Worm (Caenorhabditis elegans) whole organism, mixed stage, embryonic: ENCODE results near the gene Y75B8A.37.

Source experiments
- M03D4.4 ChIP-seq: sonication (generic microtip); optimal IDR thresholded peaks from 2 replicates; lab custom pipeline; 2017; ENCODE audit warnings: mild to moderate bottlenecking, missing genetic modification characterization, missing compliant biosample characterization
- blmp-1 ChIP-seq: fragments of 150-350 bp; optimal IDR thresholded peaks from 2 replicates; lab custom pipeline; 2014; ENCODE audit warnings: missing biosample characterization, missing genetic modification characterization
- ceh-39 ChIP-seq: fragments of 150-350 bp; optimal IDR thresholded peaks from 2 replicates; lab custom pipeline; 2014; ENCODE audit warnings: missing biosample characterization, missing genetic modification characterization
- ceh-43 ChIP-seq: fragments of 200-800 bp; sonication (Bioruptor generic); optimal IDR thresholded peaks from 2 replicates; lab custom pipeline; 2018; ENCODE audit warnings: mild to moderate bottlenecking, missing genetic modification characterization, moderate library complexity, missing compliant biosample characterization
- ceh-83 ChIP-seq: fragments of 200-800 bp; sonication (Bioruptor generic); optimal IDR thresholded peaks from 2 replicates; lab custom pipeline; 2018; ENCODE audit warnings: mild to moderate bottlenecking, missing genetic modification characterization, missing compliant biosample characterization
- ces-1 ChIP-seq: fragments of 150-350 bp; optimal IDR thresholded peaks from 2 replicates; lab custom pipeline; 2014; ENCODE audit warnings: missing biosample characterization, missing genetic modification reagents, missing genetic modification characterization
- cnd-1 ChIP-seq: fragments of 200-800 bp; sonication (Bioruptor generic); optimal IDR thresholded peaks from 2 replicates; lab custom pipeline; 2018; ENCODE audit warnings: mild to moderate bottlenecking, missing genetic modification characterization, missing compliant biosample characterization
- elt-1 ChIP-seq: sonication (generic microtip); optimal IDR thresholded peaks from 2 replicates; lab custom pipeline; 2017; ENCODE audit warnings: missing genetic modification characterization, mild to moderate bottlenecking, missing compliant biosample characterization, antibody characterized with exemption, moderate library complexity, borderline replicate concordance; ENCODE audit not compliant: insufficient read depth
- flh-1 ChIP-seq: fragments of 200-800 bp; sonication (Bioruptor generic); optimal IDR thresholded peaks from 2 replicates; lab custom pipeline; 2018; ENCODE audit warnings: mild to moderate bottlenecking, missing genetic modification characterization, moderate library complexity, missing compliant biosample characterization
- ham-2 ChIP-seq: fragments of 200-800 bp; sonication (Bioruptor generic); optimal IDR thresholded peaks from 2 replicates; lab custom pipeline; 2018; ENCODE audit warnings: mild to moderate bottlenecking, missing genetic modification characterization, missing compliant biosample characterization
- hlh-1 ChIP-seq: fragments of 150-350 bp; optimal IDR thresholded peaks from 2 replicates; lab custom pipeline; 2014; ENCODE audit warnings: missing biosample characterization, missing genetic modification reagents, missing genetic modification characterization
- lin-13 ChIP-seq: fragments of 150-350 bp; optimal IDR thresholded peaks from 2 replicates; lab custom pipeline; 2014; ENCODE audit warnings: missing biosample characterization, missing genetic modification characterization
- lin-32 ChIP-seq: fragments of 200-800 bp; sonication (Bioruptor generic); optimal IDR thresholded peaks from 2 replicates; lab custom pipeline; 2018; ENCODE audit warnings: mild to moderate bottlenecking, missing genetic modification characterization, missing compliant biosample characterization
- lsy-2 ChIP-seq: fragments of 150-350 bp; optimal IDR thresholded peaks from 2 replicates; lab custom pipeline; 2014; ENCODE audit warnings: missing biosample characterization, missing genetic modification characterization
- mep-1 ChIP-seq: fragments of 150-350 bp; optimal IDR thresholded peaks from 2 replicates; lab custom pipeline; 2017; ENCODE audit warnings: missing biosample characterization, missing genetic modification reagents, missing genetic modification characterization, inconsistent platforms
- mls-2 ChIP-seq: sonication (generic microtip); optimal IDR thresholded peaks from 2 replicates; lab custom pipeline; 2016; ENCODE audit warnings: mild to moderate bottlenecking, missing genetic modification characterization, moderate library complexity, missing compliant biosample characterization
- nhr-12 ChIP-seq: fragments of 150-350 bp; optimal IDR thresholded peaks from 2 replicates; lab custom pipeline; 2014; ENCODE audit warnings: missing biosample characterization, missing genetic modification characterization
- nhr-2 ChIP-seq: fragments of 150-350 bp; optimal IDR thresholded peaks from 2 replicates; lab custom pipeline; 2014; ENCODE audit warnings: missing biosample characterization, missing genetic modification characterization
- nhr-237 ChIP-seq: fragments of 150-350 bp; optimal IDR thresholded peaks from 2 replicates; lab custom pipeline; 2014; ENCODE audit warnings: missing biosample characterization, missing genetic modification characterization
- nhr-76 ChIP-seq: sonication (generic microtip); optimal IDR thresholded peaks from 2 replicates; lab custom pipeline; 2017; ENCODE audit warnings: missing biosample characterization, missing genetic modification characterization
- sem-2 ChIP-seq: fragments of 200-800 bp; sonication (Bioruptor generic); optimal IDR thresholded peaks from 2 replicates; lab custom pipeline; 2018; ENCODE audit warnings: mild to moderate bottlenecking, missing genetic modification characterization, missing compliant biosample characterization
- snpc-4 ChIP-seq: fragments of 150-350 bp; optimal IDR thresholded peaks from 2 replicates; lab custom pipeline; 2014; ENCODE audit warnings: missing biosample characterization, missing genetic modification characterization
- sptf-1 ChIP-seq: sonication (generic microtip); optimal IDR thresholded peaks from 2 replicates; lab custom pipeline; 2017; ENCODE audit warnings: mild to moderate bottlenecking, missing genetic modification characterization, moderate library complexity, missing compliant biosample characterization
- tbx-8 ChIP-seq: fragments of 200-800 bp; sonication (Bioruptor generic); optimal IDR thresholded peaks from 2 replicates; lab custom pipeline; 2018; ENCODE audit warnings: mild to moderate bottlenecking, missing genetic modification characterization, moderate library complexity, missing compliant biosample characterization
- unc-120 ChIP-seq: sonication (generic microtip); optimal IDR thresholded peaks from 2 replicates; lab custom pipeline; 2017; ENCODE audit warnings: missing genetic modification characterization, missing compliant biosample characterization; ENCODE audit not compliant: poor library complexity, severe bottlenecking
- unc-39 ChIP-seq: fragments of 150-350 bp; optimal IDR thresholded peaks from 2 replicates; lab custom pipeline; 2014; ENCODE audit warnings: missing biosample characterization, missing genetic modification characterization
- unc-62 ChIP-seq: fragments of 150-350 bp; optimal IDR thresholded peaks from 2 replicates; lab custom pipeline; 2014; ENCODE audit warnings: missing biosample characterization, missing genetic modification reagents, missing genetic modification characterization
- zip-8 ChIP-seq: fragments of 150-350 bp; optimal IDR thresholded peaks from 2 replicates; lab custom pipeline; 2014; ENCODE audit warnings: missing biosample characterization, missing genetic modification characterization

The Y75B8A.37 gene

DNA sequence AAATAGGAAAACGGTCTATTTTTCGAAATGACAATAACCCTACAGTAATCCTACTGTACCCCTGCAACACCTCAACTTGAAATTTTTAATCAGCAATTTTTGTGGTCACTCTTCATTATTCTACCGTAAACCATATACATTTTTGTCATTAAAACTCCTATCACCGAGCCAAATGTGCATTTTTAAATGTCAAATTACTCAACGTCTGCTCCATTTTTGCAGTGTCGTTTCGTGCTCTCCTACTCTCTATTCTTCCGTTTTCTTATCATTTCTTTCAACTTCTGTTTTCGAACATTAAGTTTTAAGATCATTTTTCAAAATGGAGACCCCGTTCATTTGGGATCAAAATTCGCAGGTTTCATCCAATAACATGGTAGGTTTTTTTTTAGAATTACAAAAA is 7.8 kb upstream of the Y75B8A.37 start, which contains the start of gene pqn-92:
Gene pqn-92 (plus strand): TSS at position 307 of the 400 bp plus-strand sequence.
- no peak for TF ChIP-seq ces-1 (GFP tag; lab: Kevin White, UChicago)
- no peak for TF ChIP-seq unc-39

DNA sequence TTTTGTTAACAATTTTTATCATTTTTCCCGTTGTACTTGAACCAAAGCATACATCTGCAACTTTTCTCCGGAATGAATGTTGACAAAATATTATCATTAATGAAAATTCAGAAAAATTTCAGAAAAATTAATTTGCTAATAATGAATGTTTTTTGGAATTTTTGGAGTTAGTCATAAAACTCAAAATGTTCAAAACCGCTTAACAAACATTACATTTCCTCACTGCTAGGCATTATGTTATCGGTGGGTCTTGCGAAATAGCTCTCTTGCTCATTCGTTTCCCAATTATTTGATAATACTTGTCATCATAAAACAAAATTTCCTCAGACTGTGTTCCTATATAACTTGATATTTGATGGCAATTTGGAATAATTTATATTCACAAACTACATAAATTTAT is 2.4 kb upstream of the Y75B8A.37 start, which contains the start of gene Y75B8A.39:
Gene Y75B8A.39 (plus strand): TSS at position 301 of the 400 bp plus-strand sequence.
- TF ChIP-seq lin-32 (GFP tag; lab: Kevin White, UChicago), result no peak
- TF ChIP-seq nhr-12 (tag; lab: Kevin White, UChicago), result no peak
- no peak for TF ChIP-seq ceh-83 (GFP tag; lab: Kevin White, UChicago)
- no peak for TF ChIP-seq unc-62
- no peak for TF ChIP-seq unc-120 (tag; lab: Kevin White, UChicago)
- TF ChIP-seq nhr-2 (tag; lab: Kevin White, UChicago), result no peak
- TF ChIP-seq sem-2 (GFP tag; lab: Kevin White, UChicago), result no peak

DNA sequence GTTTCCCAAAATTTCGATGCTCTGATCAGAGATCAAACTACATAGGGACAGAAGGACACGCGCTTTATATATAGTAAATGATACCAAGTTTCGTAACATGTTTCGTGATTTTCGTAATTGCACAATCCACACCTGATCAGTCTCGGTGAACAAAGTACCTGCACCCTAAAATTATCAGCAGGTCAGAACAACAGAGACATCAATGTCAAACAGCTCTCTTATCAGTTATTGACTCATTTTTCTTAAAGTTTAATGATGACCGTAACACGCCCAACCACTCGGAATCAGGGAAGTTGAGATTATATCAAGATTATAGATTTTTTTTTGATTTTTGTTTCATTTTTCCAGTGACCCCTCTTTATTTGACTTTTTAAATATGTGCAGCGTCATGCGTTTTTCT is 2.2 kb downstream of the Y75B8A.37 start:
- no peak for TF ChIP-seq blmp-1 (tag; lab: Kevin White, UChicago)
- TF ChIP-seq lsy-2 (tag; lab: Kevin White, UChicago), result no peak
- TF ChIP-seq lin-32 (GFP tag; lab: Kevin White, UChicago), result no peak
- no peak for TF ChIP-seq mls-2 (tag; lab: Kevin White, UChicago)
- TF ChIP-seq mep-1 (tag; lab: Kevin White, UChicago), result no peak
- no peak for TF ChIP-seq hlh-1 (tag; lab: Kevin White, UChicago)
- TF ChIP-seq zip-8, result no peak
- no peak for TF ChIP-seq lin-13 (tag; lab: Kevin White, UChicago)
- TF ChIP-seq sptf-1 (tag; lab: Kevin White, UChicago), result no peak

DNA sequence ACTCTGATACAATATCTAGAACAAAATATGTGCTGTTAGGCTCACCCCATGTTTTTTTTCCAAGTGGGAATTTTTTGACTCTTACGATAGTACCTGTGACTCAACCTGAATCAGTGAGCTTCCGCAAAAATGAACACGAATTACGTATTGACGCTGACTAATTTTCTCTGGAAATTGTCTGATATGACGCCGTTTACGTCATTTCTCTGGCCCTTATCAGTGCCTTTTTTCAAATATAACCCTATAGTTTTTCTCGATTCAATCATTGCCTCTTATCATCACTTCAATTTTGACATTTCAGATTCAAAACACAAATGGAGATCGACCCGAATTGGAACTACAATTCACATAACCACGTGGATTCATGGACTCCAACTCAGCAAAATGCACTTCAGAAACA is 3.5 kb downstream of the Y75B8A.37 start, which contains the start of gene Y75B8A.28:
Gene Y75B8A.28 (plus strand): TSS at position 296 of the 400 bp plus-strand sequence.
- TF ChIP-seq mls-2 (tag; lab: Kevin White, UChicago), result no peak
- TF ChIP-seq snpc-4 (tag; lab: Kevin White, UChicago), result no peak
- no peak for TF ChIP-seq sem-2 (GFP tag; lab: Kevin White, UChicago)

DNA sequence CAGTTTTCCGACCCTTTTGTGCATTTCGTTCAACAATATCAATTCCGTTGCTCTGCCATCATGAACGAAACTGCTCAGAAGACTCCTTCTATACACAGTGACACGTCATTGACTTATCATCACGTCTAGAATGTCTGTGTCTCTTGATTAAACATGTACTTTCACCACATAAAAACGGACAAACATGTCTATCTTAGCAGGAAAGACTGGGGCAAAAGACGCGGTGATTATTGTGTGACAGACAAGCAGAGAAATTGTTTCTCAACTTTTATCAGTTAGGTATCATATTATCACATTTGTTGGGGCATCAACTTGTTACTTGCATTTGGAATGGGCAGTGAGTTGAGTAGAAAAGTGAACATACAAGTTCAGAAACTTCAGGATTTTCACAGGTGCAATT is 10.0 kb downstream of the Y75B8A.37 start:
- TF ChIP-seq nhr-237 (tag; lab: Kevin White, UChicago), result no peak
- TF ChIP-seq unc-120 (tag; lab: Kevin White, UChicago), result no peak
- TF ChIP-seq M03D4.4, result no peak
- no peak for TF ChIP-seq ceh-39
- no peak for TF ChIP-seq cnd-1 (tag; lab: Kevin White, UChicago)
- TF ChIP-seq snpc-4 (tag; lab: Kevin White, UChicago), result no peak
- no peak for TF ChIP-seq nhr-76 (tag; lab: Kevin White, UChicago)
- no peak for TF ChIP-seq unc-62
- TF ChIP-seq hlh-1 (tag; lab: Kevin White, UChicago), result no peak
- TF ChIP-seq ceh-83 (GFP tag; lab: Kevin White, UChicago), result no peak
- TF ChIP-seq nhr-12 (tag; lab: Kevin White, UChicago), result no peak
- no peak for TF ChIP-seq ceh-43 (GFP tag; lab: Kevin White, UChicago)
- TF ChIP-seq, all 35 proteins: peak for 0

DNA sequence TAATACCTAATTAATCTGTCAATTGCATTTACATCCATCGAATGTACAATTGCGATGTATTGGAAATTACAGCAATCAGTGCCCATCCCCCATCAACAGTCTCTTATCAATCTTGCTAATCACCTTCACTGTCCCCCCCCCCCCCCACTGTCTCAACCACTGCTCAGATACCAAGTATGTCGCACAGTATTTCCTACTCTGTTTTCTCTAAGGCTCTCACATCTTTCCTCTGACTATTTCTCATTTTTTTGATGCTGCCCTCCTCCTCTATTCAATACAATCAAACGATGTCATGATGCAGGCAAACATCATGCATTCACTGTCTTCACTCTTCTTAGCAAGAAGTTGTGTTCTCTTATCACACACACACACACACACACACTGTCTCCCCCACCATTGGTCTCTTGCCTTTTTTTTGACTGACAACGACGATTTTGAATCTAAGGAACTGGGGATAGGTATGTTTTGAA is 12.3 kb downstream of the Y75B8A.37 start, which contains the start of the genes zip-12 and Y75B8A.63:
Gene zip-12 (plus strand): TSS at position 387 of the 470 bp plus-strand sequence.
Gene Y75B8A.63 (plus strand): TSS at position 420 of the 470 bp plus-strand sequence.
- no peak for TF ChIP-seq flh-1 (GFP tag; lab: Kevin White, UChicago)
- no peak for TF ChIP-seq M03D4.4
- no peak for TF ChIP-seq tbx-8
- no peak for TF ChIP-seq elt-1 (tag; lab: Kevin White, UChicago)
- TF ChIP-seq ham-2, result no peak
- no peak for TF ChIP-seq lsy-2 (tag; lab: Kevin White, UChicago)
